Fruit fly (Drosophila melanogaster) whole organism, pupa: ENCODE data around the gene CG15429.

Experiments
- CG10348 ChIP-seq: fragments of 200-800 bp; sonication (Bioruptor generic); IDR thresholded peaks from 2 replicates; pipeline ENCODE4 v1.3.6; 2022; ENCODE audit warnings: missing biosample characterization, missing genetic modification characterization
- CG15710 ChIP-seq: fragments of 200-800 bp; sonication (Bioruptor generic); optimal IDR thresholded peaks from 2 replicates; lab custom pipeline; 2018; ENCODE audit warnings: missing biosample characterization, mild to moderate bottlenecking, missing genetic modification characterization, moderate library complexity
- CG34367 ChIP-seq: fragments of 200-800 bp; sonication (Bioruptor generic); optimal IDR thresholded peaks from 2 replicates; lab custom pipeline; 2018; ENCODE audit warnings: missing biosample characterization, mild to moderate bottlenecking, missing genetic modification characterization
- CG8159 ChIP-seq: fragments of 200-800 bp; sonication (Bioruptor generic); optimal IDR thresholded peaks from 3 replicates; lab custom pipeline; 2018; ENCODE audit warnings: missing biosample characterization, mild to moderate bottlenecking, missing genetic modification characterization, moderate library complexity
- D1 ChIP-seq: fragments of 200-800 bp; sonication (Bioruptor generic); optimal IDR thresholded peaks from 2 replicates; lab custom pipeline; 2018; ENCODE audit warnings: missing biosample characterization, mild to moderate bottlenecking, missing genetic modification characterization, moderate library complexity
- EcR ChIP-seq: fragments of 200-800 bp; sonication (Bioruptor generic); optimal IDR thresholded peaks from 3 replicates; lab custom pipeline; 2019; ENCODE audit warnings: missing biosample characterization, missing genetic modification characterization, mild to moderate bottlenecking, moderate library complexity, missing genetic modification reagents
- fd96Ca ChIP-seq: fragments of 200-800 bp; sonication (Bioruptor generic); IDR thresholded peaks from 3 replicates; pipeline ENCODE4 v1.3.6; 2022; ENCODE audit warnings: missing biosample characterization, missing genetic modification characterization
- rn ChIP-seq: fragments of 200-800 bp; sonication (Bioruptor generic); IDR thresholded peaks from 2 replicates; pipeline ENCODE4 v1.3.6; 2022; ENCODE audit warnings: missing biosample characterization, missing genetic modification characterization

- no peak for TF ChIP-seq CG10348 (GFP tag; lab: Robert Waterston, UW)
- TF ChIP-seq CG34367 (tag; lab: Kevin White, UChicago) = no peak
- no peak for TF ChIP-seq D1 (tag; lab: Kevin White, UChicago)
- TF ChIP-seq rn (GFP tag; lab: Robert Waterston, UW) = no peak
- TF ChIP-seq CG15710 (tag; lab: Kevin White, UChicago) = no peak
- no peak for TF ChIP-seq fd96Ca (GFP tag; lab: Robert Waterston, UW)
- TF ChIP-seq EcR = no peak
- no peak for TF ChIP-seq CG8159
These were observed 17.3 kb downstream of the CG15429 start for dm6 chr2L:4370007-4370521.
